Worm (Caenorhabditis elegans): ENCODE results near the gene pcs-1.

DNA sequence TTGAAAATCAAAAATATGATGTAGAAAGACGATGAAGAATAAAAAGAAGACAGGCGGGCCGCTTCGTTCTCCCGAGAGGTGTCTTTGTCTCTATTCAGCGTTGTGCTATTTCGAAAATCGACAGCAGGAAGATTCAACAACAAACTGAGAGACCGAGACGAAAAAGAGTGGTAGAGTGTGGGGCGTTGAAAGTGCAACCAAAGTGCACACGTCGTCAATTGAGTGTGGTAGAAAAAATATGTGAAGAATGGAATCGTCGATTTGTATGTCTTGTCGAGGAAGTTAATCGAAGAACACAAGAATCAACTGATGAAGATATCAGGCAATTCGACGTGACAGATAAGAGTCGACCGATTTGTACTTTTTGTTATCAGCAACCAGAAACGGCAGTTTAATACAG, 41.6 kb upstream of the pcs-1 start:
- TF ChIP-seq unc-39 (tag; optimal IDR thresholded peaks at IDR 0.05) (no peak), ces-1 (GFP tag; optimal IDR thresholded peaks at IDR 0.05) (no peak), elt-1 (tag; optimal IDR thresholded peaks at IDR 0.05; ENCODE audit: borderline replicate concordance, insufficient read depth) (no peak), snpc-4 (tag; optimal IDR thresholded peaks at IDR 0.05) (no peak), blmp-1 (tag; optimal IDR thresholded peaks at IDR 0.05) (no peak), hlh-1 (tag; optimal IDR thresholded peaks at IDR 0.05) (no peak), lin-13 (tag; optimal IDR thresholded peaks at IDR 0.05) (no peak), unc-62 (GFP tag; optimal IDR thresholded peaks at IDR 0.05) (no peak), lin-32 (GFP tag; optimal IDR thresholded peaks at IDR 0.05) (no peak)
